Worm (Caenorhabditis elegans): ENCODE data around the gene rsa-2.

Gene rsa-2

DNA sequence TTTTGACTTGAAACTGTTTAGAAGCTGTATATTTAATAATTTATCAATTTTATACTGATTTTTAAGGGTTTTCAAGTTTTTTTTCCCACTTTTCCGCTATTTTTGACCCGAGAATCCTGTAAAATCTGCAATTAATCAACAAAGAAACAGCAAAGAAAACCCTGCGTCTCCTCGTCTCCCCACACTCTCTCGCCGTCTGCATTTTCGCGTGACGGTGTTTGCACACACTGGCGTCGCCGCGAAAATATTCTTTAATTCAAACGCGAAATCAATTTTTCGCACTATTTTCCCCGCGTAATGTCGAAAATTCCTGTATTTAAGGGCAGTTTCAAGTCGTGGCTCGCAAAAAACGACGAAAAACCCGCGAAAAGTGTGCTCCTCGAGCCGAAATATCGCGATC, at the start of gene rsa-2:
Gene rsa-2, plus strand, starts transcription at position 221 of the 400 bp plus-strand sequence.
- TF ChIP-seq sma-3 (GFP tag; optimal IDR thresholded peaks at IDR 0.05) (peak; percentile 23), aly-2 (tag; optimal IDR thresholded peaks at IDR 0.05) (no peak), nhr-23 (tag; optimal IDR thresholded peaks at IDR 0.05) (no peak), nhr-237 (tag; optimal IDR thresholded peaks at IDR 0.05) (no peak), lin-11 (tag; optimal IDR thresholded peaks at IDR 0.05) (peak; percentile 26), ama-1 (optimal IDR thresholded peaks at IDR 0.05) (no peak), nhr-77 (tag; optimal IDR thresholded peaks at IDR 0.05) (no peak), nhr-12 (tag; optimal IDR thresholded peaks at IDR 0.05) (no peak), fos-1 (tag; optimal IDR thresholded peaks at IDR 0.05) (no peak), nhr-10 (tag; optimal IDR thresholded peaks at IDR 0.05) (no peak), elt-1 (tag; optimal IDR thresholded peaks at IDR 0.05) (no peak), R02D3.7 (tag; optimal IDR thresholded peaks at IDR 0.05) (no peak), zag-1 (tag; optimal IDR thresholded peaks at IDR 0.05) (no peak), nhr-21 (tag; optimal IDR thresholded peaks at IDR 0.05) (no peak), nhr-129 (tag; optimal IDR thresholded peaks at IDR 0.05) (peak; percentile 24), egl-27 (tag; optimal IDR thresholded peaks at IDR 0.05) (no peak), elt-3 (tag; optimal IDR thresholded peaks at IDR 0.05) (no peak), ceh-82 (tag; optimal IDR thresholded peaks at IDR 0.05) (no peak), mdl-1 (tag; optimal IDR thresholded peaks at IDR 0.05) (no peak), ztf-11 (tag; optimal IDR thresholded peaks at IDR 0.05) (no peak), gmeb-1 (tag; optimal IDR thresholded peaks at IDR 0.05) (peak; percentile 92), ZK546.5 (tag; optimal IDR thresholded peaks at IDR 0.05) (no peak), sma-9 (GFP tag; optimal IDR thresholded peaks at IDR 0.05) (peak; percentile 64), sma-9 (tag; optimal IDR thresholded peaks at IDR 0.05) (no peak), lsy-2 (tag; optimal IDR thresholded peaks at IDR 0.05) (peak; percentile 42 to 65), ztf-4 (tag; optimal IDR thresholded peaks at IDR 0.05) (no peak), Y55F3AM.14 (GFP tag; optimal IDR thresholded peaks at IDR 0.05) (peak; percentile 26), lin-39 (tag; optimal IDR thresholded peaks at IDR 0.05) (no peak), unc-39 (tag; optimal IDR thresholded peaks at IDR 0.05) (no peak), ceh-16 (tag; optimal IDR thresholded peaks at IDR 0.05) (no peak), C34F6.9 (tag; optimal IDR thresholded peaks at IDR 0.05) (peak; percentile 54), peb-1 (tag; optimal IDR thresholded peaks at IDR 0.05) (no peak), sem-4 (tag; optimal IDR thresholded peaks at IDR 0.05) (no peak), skn-1 (tag; optimal IDR thresholded peaks at IDR 0.05) (no peak), unc-55 (GFP tag; optimal IDR thresholded peaks at IDR 0.05) (peak; percentile 67), nhr-11 (tag; optimal IDR thresholded peaks at IDR 0.05) (no peak), snpc-4 (tag; optimal IDR thresholded peaks at IDR 0.05) (no peak), F13H6.1 (tag; optimal IDR thresholded peaks at IDR 0.05) (peak; percentile 44), unc-62 (GFP tag; optimal IDR thresholded peaks at IDR 0.05) (no peak), lin-13 (GFP tag; optimal IDR thresholded peaks at IDR 0.05) (peak; percentile 18), crh-2 (tag; optimal IDR thresholded peaks at IDR 0.05) (peak; percentile 20), nhr-25 (tag; optimal IDR thresholded peaks at IDR 0.05) (no peak)

DNA sequence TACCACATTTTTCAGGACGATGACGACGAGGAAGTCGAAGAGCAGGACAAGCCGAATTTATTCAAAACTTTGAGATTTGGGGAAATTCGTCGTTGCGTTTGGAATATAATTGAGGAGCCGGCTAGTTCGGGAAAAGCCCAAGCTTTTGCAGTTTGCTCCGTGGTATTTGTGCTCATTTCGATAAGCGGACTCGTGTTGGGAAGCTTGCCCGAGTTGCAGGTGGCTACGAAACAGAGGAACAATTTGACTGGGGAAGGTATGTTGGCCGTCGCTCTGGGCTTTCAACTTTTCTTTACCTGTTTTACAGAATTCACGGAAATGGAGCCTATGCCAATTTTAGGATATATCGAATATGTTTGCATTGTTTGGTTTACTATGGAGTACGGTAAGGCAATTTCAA, 41.0 kb upstream of the rsa-2 start:
- no peak for TF ChIP-seq sem-4 (tag; optimal IDR thresholded peaks at IDR 0.05)
- TF ChIP-seq ztf-4 (tag; optimal IDR thresholded peaks at IDR 0.05) = no peak
- TF ChIP-seq lin-39 (tag; optimal IDR thresholded peaks at IDR 0.05) = no peak
- TF ChIP-seq nhr-25 (tag; optimal IDR thresholded peaks at IDR 0.05) = no peak

DNA sequence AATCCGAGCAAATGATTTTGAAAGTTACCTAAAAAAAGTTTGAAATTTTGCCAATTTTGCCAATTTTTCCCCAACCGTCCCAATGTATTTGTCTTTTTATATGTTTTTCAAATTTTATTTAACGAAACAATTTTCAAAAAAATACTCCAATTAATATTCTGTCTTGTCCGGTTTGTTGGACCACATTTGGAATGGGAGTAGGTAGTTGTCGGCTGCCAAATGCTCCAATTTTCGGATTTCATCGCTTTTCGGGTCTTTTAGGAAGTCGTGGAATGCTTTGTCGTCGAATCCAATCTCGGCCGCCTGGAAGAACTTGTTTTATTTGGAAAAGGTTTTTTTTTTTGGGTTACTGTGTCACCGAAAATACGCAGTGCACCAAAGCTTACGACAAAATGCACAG, 38.1 kb upstream of the rsa-2 start:
- TF ChIP-seq unc-55 (GFP tag; optimal IDR thresholded peaks at IDR 0.05) = no peak
- TF ChIP-seq R02D3.7 (tag; optimal IDR thresholded peaks at IDR 0.05) = no peak
- TF ChIP-seq zag-1 (tag; optimal IDR thresholded peaks at IDR 0.05) = no peak
- TF ChIP-seq crh-2 (tag; optimal IDR thresholded peaks at IDR 0.05) = no peak
- TF ChIP-seq nhr-6 (tag; optimal IDR thresholded peaks at IDR 0.05) = no peak
- no peak for TF ChIP-seq nhr-10 (tag; optimal IDR thresholded peaks at IDR 0.05)
- TF ChIP-seq elt-3 (tag; optimal IDR thresholded peaks at IDR 0.05) = no peak
- no peak for TF ChIP-seq gmeb-1 (tag; optimal IDR thresholded peaks at IDR 0.05)
- TF ChIP-seq ceh-16 (tag; optimal IDR thresholded peaks at IDR 0.05) = no peak
